Fruit fly (Drosophila melanogaster): Measurements from ENCODE around the gene EMC1.

The EMC1 gene

DNA sequence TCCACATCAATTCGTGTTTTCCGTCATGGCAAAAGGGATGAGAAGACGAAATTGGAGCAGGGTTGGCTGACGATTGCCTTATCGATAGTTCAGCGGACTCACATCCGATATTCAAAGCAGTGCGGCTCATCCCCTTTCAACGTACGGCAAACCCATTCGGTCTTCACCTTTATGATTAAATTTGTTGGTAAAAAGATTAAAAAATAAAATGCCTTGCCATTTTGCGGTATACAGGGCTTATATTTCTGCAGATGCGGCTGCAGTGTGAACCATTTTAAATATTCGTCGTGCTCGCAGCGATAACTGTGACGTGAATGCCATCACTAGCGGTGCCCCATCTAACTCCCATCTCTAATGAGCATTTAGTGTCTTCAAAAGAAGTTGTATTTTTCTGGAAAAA, at the start of gene EMC1, which contains the start of gene Taf7:
EMC1 (minus strand) TSS at position 53 of the 400 bp plus-strand sequence.
Taf7 (plus strand) TSS at position 23 of the 400 bp plus-strand sequence.
- TF ChIP-seq Sin3A (optimal IDR thresholded peaks at IDR 0.05) (peak; percentile 57), ttk (optimal IDR thresholded peaks at IDR 0.05) (no peak), insv (optimal IDR thresholded peaks at IDR 0.05) (no peak), psq (optimal IDR thresholded peaks at IDR 0.05) (no peak), h (optimal IDR thresholded peaks at IDR 0.05) (no peak), Myc (optimal IDR thresholded peaks at IDR 0.05) (no peak)

DNA sequence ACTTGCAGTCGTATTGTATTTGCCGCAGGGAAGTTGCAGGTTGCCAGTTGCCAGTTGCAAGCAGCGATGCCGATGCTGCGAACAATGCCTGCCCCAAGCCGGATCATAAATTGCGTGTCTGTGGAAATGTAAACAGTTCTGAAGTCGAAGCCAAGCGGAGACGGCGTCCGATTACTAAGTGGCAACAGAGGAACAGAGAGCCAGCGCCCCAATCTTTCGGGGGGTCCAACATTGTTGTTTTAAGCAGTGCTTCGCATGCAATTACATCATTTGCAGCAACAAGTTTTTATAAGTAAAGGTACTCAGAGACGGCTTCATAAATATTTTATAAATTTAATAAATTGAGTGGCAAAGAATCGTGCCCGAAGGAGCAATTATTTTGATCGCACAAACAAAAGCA, 47.3 kb upstream of the EMC1 start:
- TF ChIP-seq Myc (optimal IDR thresholded peaks at IDR 0.05) = no peak
- TF ChIP-seq Sin3A (optimal IDR thresholded peaks at IDR 0.05) = no peak
- no peak for TF ChIP-seq h (optimal IDR thresholded peaks at IDR 0.05)
- no peak for TF ChIP-seq insv (optimal IDR thresholded peaks at IDR 0.05)
- TF ChIP-seq psq (optimal IDR thresholded peaks at IDR 0.05) = no peak
- TF ChIP-seq ttk (optimal IDR thresholded peaks at IDR 0.05) = no peak

DNA sequence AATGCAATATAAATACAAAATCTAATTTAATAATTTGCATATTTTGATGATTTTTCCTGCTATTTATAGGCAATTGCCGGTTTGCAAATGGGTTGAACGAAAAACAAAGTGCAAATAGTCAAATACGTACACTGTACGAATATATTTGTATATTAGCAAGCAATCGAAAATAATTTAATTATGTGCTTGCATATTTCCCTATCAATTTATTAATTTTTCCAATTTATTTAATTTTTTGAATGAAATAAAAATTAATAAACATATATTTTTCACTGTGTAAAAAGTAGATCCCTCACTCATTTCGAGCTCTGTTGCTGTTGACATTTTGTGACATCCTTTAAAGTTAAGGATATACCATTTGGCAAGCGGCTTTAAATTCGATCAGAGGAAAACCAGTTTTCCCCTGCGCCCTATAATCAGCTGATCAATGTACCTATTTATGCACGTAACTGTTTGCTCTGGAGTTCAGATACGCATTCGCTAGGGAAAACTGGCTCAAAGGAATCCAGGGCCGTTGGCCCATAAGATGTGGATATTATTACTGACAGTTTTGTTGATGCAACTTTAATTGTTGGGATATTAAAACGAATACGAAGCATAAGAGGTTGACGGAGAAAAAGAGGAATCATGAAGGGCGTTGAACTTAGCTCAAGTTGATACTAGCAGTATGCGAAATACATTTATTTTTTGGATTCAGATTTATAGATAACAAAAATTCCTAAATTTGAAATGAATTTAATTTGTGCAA, 46.1 kb upstream of the EMC1 start:
- TF ChIP-seq Sin3A (optimal IDR thresholded peaks at IDR 0.05) (no peak), h (optimal IDR thresholded peaks at IDR 0.05) (no peak), ttk (optimal IDR thresholded peaks at IDR 0.05) (no peak), psq (optimal IDR thresholded peaks at IDR 0.05) (no peak), Myc (optimal IDR thresholded peaks at IDR 0.05) (no peak), insv (optimal IDR thresholded peaks at IDR 0.05) (no peak)

DNA sequence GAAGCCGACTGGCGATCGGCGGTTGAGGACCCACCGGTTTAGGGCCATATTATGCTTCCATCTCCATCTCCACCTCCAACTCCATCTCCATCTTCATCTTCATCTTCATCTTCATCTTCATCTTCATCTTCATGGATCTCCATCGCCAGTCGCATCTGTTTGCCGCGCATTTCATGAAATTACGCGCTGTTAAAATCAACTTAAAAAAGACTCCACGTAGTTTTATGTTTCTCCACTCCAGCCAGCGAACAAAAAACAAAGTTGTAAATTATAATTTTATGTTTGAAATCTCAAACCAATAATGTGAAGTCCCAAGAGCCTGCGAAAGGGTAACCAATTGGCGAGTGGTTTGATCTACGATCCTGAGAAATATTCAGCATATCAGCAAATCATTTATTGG, 43.0 kb upstream of the EMC1 start:
- no peak for TF ChIP-seq Myc (optimal IDR thresholded peaks at IDR 0.05)
- TF ChIP-seq psq (optimal IDR thresholded peaks at IDR 0.05) = no peak

DNA sequence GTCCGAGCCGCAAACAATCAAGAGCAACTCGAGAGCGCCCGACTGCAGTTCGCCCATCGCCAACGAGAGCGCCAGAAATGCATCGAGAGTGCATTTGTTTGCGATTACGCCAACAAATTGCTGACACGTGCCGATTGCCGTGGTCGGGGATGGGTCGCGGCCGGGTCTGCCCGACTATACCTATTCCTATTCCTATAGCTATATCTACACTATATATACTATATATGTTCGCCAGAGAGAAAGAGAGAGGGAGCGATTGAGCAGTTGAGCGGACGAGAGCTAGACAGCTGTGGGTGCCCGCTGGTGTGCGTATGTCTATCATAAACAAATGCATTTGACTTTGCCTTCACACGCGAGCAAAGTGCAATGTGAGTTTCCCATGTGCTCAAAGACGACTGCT, 40.2 kb upstream of the EMC1 start:
- no peak for TF ChIP-seq Myc (optimal IDR thresholded peaks at IDR 0.05)
- TF ChIP-seq Sin3A (optimal IDR thresholded peaks at IDR 0.05) = no peak
- TF ChIP-seq psq (optimal IDR thresholded peaks at IDR 0.05) = no peak
- TF ChIP-seq ttk (optimal IDR thresholded peaks at IDR 0.05) = no peak
- no peak for TF ChIP-seq insv (optimal IDR thresholded peaks at IDR 0.05)
- no peak for TF ChIP-seq h (optimal IDR thresholded peaks at IDR 0.05)

DNA sequence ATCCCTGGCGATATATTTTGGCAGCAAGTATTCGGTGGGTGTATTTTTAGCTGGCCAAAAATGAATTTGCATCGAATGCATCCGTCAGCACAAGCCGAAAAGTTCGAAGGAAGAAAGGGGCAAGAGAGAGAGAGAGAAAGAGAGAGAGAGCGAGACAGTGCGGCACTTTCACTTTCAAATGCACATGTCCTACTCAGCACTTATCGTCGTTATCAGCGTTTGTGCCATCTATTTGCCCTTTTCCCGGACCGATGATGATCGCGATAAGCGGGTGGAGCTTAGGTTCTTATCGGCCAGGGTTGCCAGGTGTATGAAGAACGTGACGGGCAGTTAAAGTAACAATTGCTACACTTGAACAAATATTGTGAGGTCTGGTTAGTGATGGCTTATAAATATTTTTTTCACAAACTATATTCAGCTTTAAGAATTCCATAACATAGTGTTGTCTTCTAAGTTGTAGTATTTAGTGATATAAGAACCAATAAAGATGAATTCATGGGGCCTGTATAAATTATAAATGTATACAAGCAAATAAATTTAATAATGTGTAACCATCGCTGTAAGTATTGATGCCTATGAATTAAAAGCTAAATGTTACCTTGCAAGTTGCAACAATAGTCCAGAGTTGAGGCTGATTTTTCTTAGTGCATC, 37.7 kb upstream of the EMC1 start:
- TF ChIP-seq insv (optimal IDR thresholded peaks at IDR 0.05) = no peak
- TF ChIP-seq Sin3A (optimal IDR thresholded peaks at IDR 0.05) = no peak
- no peak for TF ChIP-seq Myc (optimal IDR thresholded peaks at IDR 0.05)

DNA sequence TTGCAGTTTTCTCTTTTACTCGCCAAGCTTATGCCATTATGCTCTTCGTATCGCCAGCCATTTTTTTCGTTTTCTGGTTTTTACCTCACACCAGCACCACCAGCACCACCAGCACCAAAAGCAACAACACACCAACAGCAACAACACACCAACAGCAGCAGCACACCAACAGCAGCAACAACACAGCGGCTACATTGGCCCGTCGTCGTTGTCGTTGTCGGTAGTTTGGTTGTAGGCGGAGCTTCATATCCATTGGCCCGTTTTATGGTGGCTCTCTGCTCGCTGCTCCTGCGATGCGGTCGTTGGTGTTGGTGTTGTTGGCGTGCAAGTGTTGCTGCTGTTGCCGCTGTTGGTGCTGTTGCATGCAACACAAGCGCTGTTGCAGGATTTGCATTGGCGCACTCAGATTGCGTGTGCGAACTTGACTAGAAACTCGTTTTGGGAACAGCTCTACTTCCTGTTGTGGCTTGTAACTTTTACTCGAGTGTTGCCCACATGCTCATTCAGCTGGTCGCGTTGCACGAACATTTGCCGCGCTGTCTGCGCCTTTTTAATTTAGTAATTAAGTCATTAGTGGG, 29.7 kb upstream of the EMC1 start:
- TF ChIP-seq psq (optimal IDR thresholded peaks at IDR 0.05) = no peak
- TF ChIP-seq insv (optimal IDR thresholded peaks at IDR 0.05) = no peak
- TF ChIP-seq Myc (optimal IDR thresholded peaks at IDR 0.05) = no peak
- TF ChIP-seq Sin3A (optimal IDR thresholded peaks at IDR 0.05) = no peak
- no peak for TF ChIP-seq h (optimal IDR thresholded peaks at IDR 0.05)
- TF ChIP-seq ttk (optimal IDR thresholded peaks at IDR 0.05) = no peak

DNA sequence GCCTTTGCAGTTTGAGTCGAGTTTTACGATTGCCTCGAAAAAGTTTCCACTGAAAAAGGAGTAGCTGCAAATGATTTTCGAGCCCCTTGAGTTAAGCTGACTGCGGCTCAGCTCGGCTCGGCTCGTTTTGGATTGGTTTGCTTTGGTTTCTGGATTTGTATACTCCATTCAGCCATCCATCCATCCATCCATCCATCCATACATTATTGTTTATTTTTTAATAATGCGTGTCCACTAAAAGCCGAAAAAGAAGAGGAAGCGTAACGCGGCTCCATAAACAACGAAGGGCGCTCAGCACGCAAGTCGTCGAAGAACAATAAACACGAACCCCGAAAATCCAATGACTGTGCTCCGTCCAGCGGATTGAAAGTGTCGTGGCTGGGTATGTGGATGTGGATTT, 19.2 kb upstream of the EMC1 start:
- TF ChIP-seq insv (optimal IDR thresholded peaks at IDR 0.05) (no peak), Sin3A (optimal IDR thresholded peaks at IDR 0.05) (no peak), ttk (optimal IDR thresholded peaks at IDR 0.05) (no peak), Myc (optimal IDR thresholded peaks at IDR 0.05) (no peak), psq (optimal IDR thresholded peaks at IDR 0.05) (no peak), h (optimal IDR thresholded peaks at IDR 0.05) (no peak)

DNA sequence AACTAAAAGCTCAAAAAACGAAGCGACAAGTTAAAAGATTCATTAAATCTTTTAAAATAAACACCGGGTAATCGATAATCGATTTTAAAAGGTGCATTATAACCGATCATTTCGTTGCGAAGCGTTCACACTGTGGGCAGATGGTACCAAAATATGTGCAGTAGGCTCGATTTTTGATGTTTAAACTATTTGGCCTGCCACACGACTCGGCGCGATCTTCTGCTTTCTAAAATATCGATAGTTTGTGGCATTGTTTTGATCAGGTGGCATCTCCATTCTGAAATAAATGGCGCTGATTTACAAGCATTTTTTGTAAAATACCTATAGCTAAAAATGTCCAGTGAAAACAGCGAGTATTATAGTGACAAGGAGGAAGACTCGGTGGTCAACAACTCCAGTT, 13.0 kb upstream of the EMC1 start, which contains the start of the genes CG10445 and lds:
CG10445 (minus strand) TSS at position 104 of the 400 bp plus-strand sequence.
lds (plus strand) TSS at position 236 of the 400 bp plus-strand sequence.
- no peak for TF ChIP-seq h (optimal IDR thresholded peaks at IDR 0.05)
- TF ChIP-seq Myc (optimal IDR thresholded peaks at IDR 0.05) = no peak
- TF ChIP-seq insv (optimal IDR thresholded peaks at IDR 0.05) = no peak
- TF ChIP-seq ttk (optimal IDR thresholded peaks at IDR 0.05) = no peak
- no peak for TF ChIP-seq psq (optimal IDR thresholded peaks at IDR 0.05)
- TF ChIP-seq Sin3A (optimal IDR thresholded peaks at IDR 0.05) = no peak

DNA sequence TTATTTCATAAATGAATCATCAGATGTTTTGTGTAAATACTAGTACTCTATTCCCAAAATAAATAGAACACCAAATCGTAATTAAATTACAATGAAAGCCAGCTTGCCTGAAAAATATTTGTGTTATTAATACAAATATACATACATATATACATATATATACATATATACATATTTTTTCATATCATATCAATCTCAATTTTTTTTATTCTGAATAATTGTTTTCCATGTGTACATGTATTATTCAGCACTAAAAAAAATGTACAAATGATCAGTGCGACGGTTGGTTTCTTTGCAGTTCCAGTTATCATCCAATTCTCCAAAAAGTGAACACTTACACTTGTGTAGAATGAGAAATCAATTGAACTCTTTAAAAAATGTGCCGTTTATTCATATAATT, 6.4 kb upstream of the EMC1 start, which contains the start of gene kipf:
kipf (plus strand) TSS at position 301 of the 400 bp plus-strand sequence.
- TF ChIP-seq Myc (optimal IDR thresholded peaks at IDR 0.05) (no peak), Sin3A (optimal IDR thresholded peaks at IDR 0.05) (no peak), insv (optimal IDR thresholded peaks at IDR 0.05) (no peak), h (optimal IDR thresholded peaks at IDR 0.05) (no peak), psq (optimal IDR thresholded peaks at IDR 0.05) (no peak), ttk (optimal IDR thresholded peaks at IDR 0.05) (no peak)

DNA sequence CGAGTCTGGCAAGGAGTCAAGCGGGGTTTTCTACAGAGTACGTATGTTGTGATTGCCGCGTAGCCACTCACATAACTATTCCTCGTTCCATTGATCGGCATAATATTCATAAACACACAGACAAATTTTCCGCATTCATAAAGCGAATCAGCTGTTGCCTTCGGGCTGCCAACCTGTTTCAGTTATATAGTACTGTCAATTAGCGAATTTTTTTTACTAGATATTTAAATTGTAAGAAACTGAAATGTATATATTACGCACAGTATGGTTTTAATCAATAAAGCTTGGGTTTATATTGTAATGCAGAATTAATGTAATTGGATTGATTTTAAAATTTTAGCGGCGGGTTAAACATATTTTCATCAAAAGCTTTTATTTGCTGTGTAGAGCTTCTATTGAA, 6.0 kb upstream of the EMC1 start, which contains the start of gene Rfk:
Rfk (minus strand) TSS at position 152 of the 400 bp plus-strand sequence.
- TF ChIP-seq Myc (optimal IDR thresholded peaks at IDR 0.05) = no peak
- no peak for TF ChIP-seq psq (optimal IDR thresholded peaks at IDR 0.05)
- no peak for TF ChIP-seq ttk (optimal IDR thresholded peaks at IDR 0.05)
- TF ChIP-seq h (optimal IDR thresholded peaks at IDR 0.05) = no peak
- no peak for TF ChIP-seq Sin3A (optimal IDR thresholded peaks at IDR 0.05)
- no peak for TF ChIP-seq insv (optimal IDR thresholded peaks at IDR 0.05)

DNA sequence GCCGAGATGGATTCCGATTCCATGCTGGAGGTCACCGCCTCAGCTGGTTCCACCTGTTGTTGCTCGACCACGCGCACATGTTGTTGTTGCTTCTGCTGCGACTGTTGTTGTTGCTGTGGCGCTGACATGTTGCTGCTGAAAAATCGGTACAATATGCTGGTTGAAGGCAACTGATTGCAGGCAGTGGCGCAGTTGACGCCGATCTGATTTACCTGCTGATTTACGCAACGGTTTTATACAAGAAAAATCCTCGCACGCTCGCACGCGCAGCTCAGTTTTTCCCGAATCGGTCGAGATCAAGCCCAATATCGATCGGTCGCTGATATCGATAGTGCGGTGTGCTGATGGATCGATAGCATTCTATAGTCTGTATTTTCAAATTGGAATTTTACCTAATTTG, 4.3 kb upstream of the EMC1 start, which contains the start of gene Prat:
Prat (minus strand) TSS at position 298 of the 400 bp plus-strand sequence.
- no peak for TF ChIP-seq h (optimal IDR thresholded peaks at IDR 0.05)
- TF ChIP-seq psq (optimal IDR thresholded peaks at IDR 0.05) = no peak
- TF ChIP-seq insv (optimal IDR thresholded peaks at IDR 0.05) = no peak
- no peak for TF ChIP-seq Myc (optimal IDR thresholded peaks at IDR 0.05)
- TF ChIP-seq ttk (optimal IDR thresholded peaks at IDR 0.05) = no peak
- no peak for TF ChIP-seq Sin3A (optimal IDR thresholded peaks at IDR 0.05)

Measured in Kc167 (cell line).